Fruit fly (Drosophila melanogaster) whole organism, embryonic: ENCODE measurements around the gene CG8034.

Experiments
- Awh ChIP-seq: fragments of 200-800 bp; sonication (Bioruptor generic); IDR thresholded peaks from 2 replicates; pipeline ENCODE4, ENCODE4 v1.3.6; 2022; ENCODE audit warnings: missing biosample characterization, missing genetic modification characterization
- Bdp1 ChIP-seq: fragments of 200-800 bp; sonication (Bioruptor generic); optimal IDR thresholded peaks from 3 replicates; lab custom pipeline; 2016; ENCODE audit warnings: missing biosample characterization, missing genetic modification characterization
- CG10274 ChIP-seq: fragments of 200-800 bp; sonication (Bioruptor generic); optimal IDR thresholded peaks from 3 replicates; lab custom pipeline; 2017; ENCODE audit warnings: missing biosample characterization, mild to moderate bottlenecking, missing genetic modification characterization
- CG11723 ChIP-seq: fragments of 200-800 bp; sonication (Bioruptor generic); optimal IDR thresholded peaks from 2 replicates; lab custom pipeline; 2017; ENCODE audit warnings: missing biosample characterization, mild to moderate bottlenecking, missing genetic modification characterization
- CG12155 ChIP-seq: fragments of 200-800 bp; sonication (Bioruptor generic); optimal IDR thresholded peaks from 3 replicates; lab custom pipeline; 2016; ENCODE audit warnings: missing biosample characterization, missing genetic modification characterization
- CG12769 ChIP-seq: fragments of 200-800 bp; sonication (Bioruptor generic); optimal IDR thresholded peaks from 2 replicates; lab custom pipeline; 2019; ENCODE audit warnings: missing biosample characterization, mild to moderate bottlenecking, missing genetic modification characterization, moderate library complexity
- CG14014 ChIP-seq: fragments of 200-800 bp; sonication (Bioruptor generic); IDR thresholded peaks from 2 replicates; pipeline ENCODE4 v1.3.6; 2022; ENCODE audit warnings: missing biosample characterization, missing genetic modification characterization
- CG14441 ChIP-seq: fragments of 200-800 bp; sonication (Bioruptor generic); IDR thresholded peaks from 2 replicates; pipeline ENCODE4 v1.3.6; 2022; ENCODE audit warnings: missing biosample characterization, missing genetic modification characterization
- CG14710 ChIP-seq: fragments of 200-800 bp; sonication (Bioruptor generic); optimal IDR thresholded peaks from 3 replicates; lab custom pipeline; 2019; ENCODE audit warnings: missing biosample characterization, mild to moderate bottlenecking, missing genetic modification characterization, moderate library complexity
- CG17186 ChIP-seq: fragments of 200-800 bp; sonication (Bioruptor generic); optimal IDR thresholded peaks from 3 replicates; lab custom pipeline; 2017; ENCODE audit warnings: missing biosample characterization, missing genetic modification reagents, missing genetic modification characterization
- CG17568 ChIP-seq: fragments of 200-800 bp; sonication (Bioruptor generic); optimal IDR thresholded peaks from 2 replicates; lab custom pipeline; 2018; ENCODE audit warnings: missing biosample characterization, mild to moderate bottlenecking, missing genetic modification characterization, moderate library complexity
- CG3281 ChIP-seq: fragments of 200-800 bp; sonication (Bioruptor generic); optimal IDR thresholded peaks from 3 replicates; lab custom pipeline; 2017; ENCODE audit warnings: missing biosample characterization, mild to moderate bottlenecking, missing genetic modification characterization
- CG3995 ChIP-seq: fragments of 200-800 bp; sonication (Bioruptor generic); optimal IDR thresholded peaks from 3 replicates; lab custom pipeline; 2016; ENCODE audit warnings: missing biosample characterization, missing genetic modification characterization
- CG4424 ChIP-seq: fragments of 200-800 bp; sonication (Bioruptor generic); optimal IDR thresholded peaks from 3 replicates; lab custom pipeline; 2016; ENCODE audit warnings: missing biosample characterization, missing genetic modification characterization
- CG4854 ChIP-seq: fragments of 200-800 bp; sonication (Bioruptor generic); optimal IDR thresholded peaks from 2 replicates; lab custom pipeline; 2016; ENCODE audit warnings: missing biosample characterization, missing genetic modification characterization, inconsistent platforms
- CG7987 ChIP-seq: fragments of 200-800 bp; sonication (Bioruptor generic); optimal IDR thresholded peaks from 2 replicates; lab custom pipeline; 2018; ENCODE audit warnings: missing biosample characterization, mild to moderate bottlenecking, missing genetic modification characterization, moderate library complexity
- CG9609 ChIP-seq: fragments of 200-800 bp; sonication (Bioruptor generic); optimal IDR thresholded peaks from 3 replicates; lab custom pipeline; 2016; ENCODE audit warnings: missing biosample characterization, missing genetic modification characterization
- Doc3 ChIP-seq: fragments of 200-800 bp; sonication (Bioruptor generic); IDR thresholded peaks from 3 replicates; pipeline ENCODE4 v1.3.6; 2022; ENCODE audit warnings: missing biosample characterization, missing genetic modification characterization; ENCODE audit not compliant: partially characterized antibody
- HLH4C ChIP-seq: fragments of 200-800 bp; sonication (Bioruptor generic); IDR thresholded peaks from 3 replicates; pipeline ENCODE4 v1.3.6; 2022; ENCODE audit warnings: missing biosample characterization, missing genetic modification characterization; ENCODE audit not compliant: partially characterized antibody
- Hand ChIP-seq: fragments of 200-800 bp; sonication (Bioruptor generic); optimal IDR thresholded peaks from 2 replicates; lab custom pipeline; 2017; ENCODE audit warnings: mild to moderate bottlenecking, missing biosample characterization, missing genetic modification reagents, missing genetic modification characterization
- Hr39 ChIP-seq: fragments of >200 bp; optimal IDR thresholded peaks from 2 replicates; lab custom pipeline; 2017
- Kr ChIP-seq: fragments of 200-800 bp; sonication (Bioruptor generic); optimal IDR thresholded peaks from 2 replicates; lab custom pipeline; 2017; ENCODE audit warnings: missing biosample characterization, mild to moderate bottlenecking, missing genetic modification characterization
- Neu2 ChIP-seq: fragments of 200-800 bp; sonication (Bioruptor generic); optimal IDR thresholded peaks from 3 replicates; lab custom pipeline; 2016; ENCODE audit warnings: missing biosample characterization, missing genetic modification characterization, borderline replicate concordance
- Oaz ChIP-seq: fragments of 200-800 bp; sonication (Bioruptor generic); IDR thresholded peaks from 2 replicates; pipeline ENCODE4 v1.3.6; 2022; ENCODE audit warnings: missing biosample characterization, missing genetic modification characterization
- Oli ChIP-seq: fragments of 200-800 bp; sonication (Bioruptor generic); optimal IDR thresholded peaks from 2 replicates; lab custom pipeline; 2018; ENCODE audit warnings: missing biosample characterization, mild to moderate bottlenecking, missing genetic modification characterization, moderate library complexity
- Scr ChIP-seq: fragments of 200-800 bp; sonication (Bioruptor generic); IDR thresholded peaks from 2 replicates; pipeline ENCODE4 v1.3.6; 2022; ENCODE audit warnings: missing biosample characterization, missing genetic modification characterization; ENCODE audit not compliant: partially characterized antibody
- Sox102F ChIP-seq: fragments of 200-800 bp; sonication (Bioruptor generic); optimal IDR thresholded peaks from 2 replicates; lab custom pipeline; 2018; ENCODE audit warnings: missing biosample characterization, mild to moderate bottlenecking, missing genetic modification characterization, moderate library complexity
- Trl ChIP-seq, 3 experiments: fragments of >200 bp in 2 of 3; fragments of 200-800 bp in 1 of 3; sonication (Bioruptor generic) in 1 of 3; optimal IDR thresholded peaks; 2 replicates in 1 of 3; 3 replicates in 2 of 3; lab custom pipeline; 2016 to 2017; ENCODE audit warnings: missing biosample characterization in 1 of 3, missing genetic modification characterization in 1 of 3
- YL-1 ChIP-seq: fragments of 200-800 bp; sonication (Bioruptor generic); optimal IDR thresholded peaks from 3 replicates; lab custom pipeline; 2017; ENCODE audit warnings: missing biosample characterization, mild to moderate bottlenecking, missing genetic modification characterization
- ab ChIP-seq: fragments of 200-800 bp; sonication (Bioruptor generic); optimal IDR thresholded peaks from 2 replicates; lab custom pipeline; 2016; ENCODE audit warnings: missing biosample characterization, missing genetic modification characterization
- amos ChIP-seq: fragments of 200-800 bp; sonication (Bioruptor generic); IDR thresholded peaks from 2 replicates; pipeline ENCODE4 v1.3.6; 2022; ENCODE audit warnings: missing biosample characterization, missing genetic modification characterization; ENCODE audit not compliant: partially characterized antibody
- btn ChIP-seq: fragments of 200-800 bp; sonication (Bioruptor generic); optimal IDR thresholded peaks from 2 replicates; lab custom pipeline; 2016; ENCODE audit warnings: missing biosample characterization, missing genetic modification characterization
- danr ChIP-seq: fragments of 200-800 bp; sonication (Bioruptor generic); IDR thresholded peaks from 2 replicates; pipeline ENCODE4 v1.3.6; 2022; ENCODE audit warnings: missing biosample characterization, missing genetic modification characterization
- dimm ChIP-seq: fragments of 200-800 bp; sonication (Bioruptor generic); IDR thresholded peaks from 2 replicates; pipeline ENCODE4 v1.3.6; 2022; ENCODE audit warnings: missing biosample characterization, missing genetic modification characterization
- ken ChIP-seq: fragments of 200-800 bp; sonication (Bioruptor generic); IDR thresholded peaks from 3 replicates; pipeline ENCODE4 v1.3.6; 2022; ENCODE audit warnings: missing biosample characterization, missing genetic modification characterization
- knrl ChIP-seq: fragments of 200-800 bp; sonication (Bioruptor generic); IDR thresholded peaks from 3 replicates; pipeline ENCODE4 v1.3.6; 2022; ENCODE audit warnings: missing biosample characterization, missing genetic modification characterization; ENCODE audit not compliant: partially characterized antibody
- lilli ChIP-seq: fragments of 200-800 bp; sonication (Bioruptor generic); optimal IDR thresholded peaks from 3 replicates; lab custom pipeline; 2016; ENCODE audit warnings: missing biosample characterization, missing genetic modification characterization
- odd ChIP-seq: fragments of 200-800 bp; sonication (Bioruptor generic); optimal IDR thresholded peaks from 2 replicates; lab custom pipeline; 2017; ENCODE audit warnings: missing biosample characterization, mild to moderate bottlenecking, missing genetic modification characterization
- otp ChIP-seq: fragments of 200-800 bp; sonication (Bioruptor generic); IDR thresholded peaks from 3 replicates; pipeline ENCODE4, ENCODE4 v1.3.6; 2022; ENCODE audit warnings: missing biosample characterization, missing genetic modification characterization
- pros ChIP-seq: fragments of 200-800 bp; sonication (Bioruptor generic); optimal IDR thresholded peaks from 3 replicates; lab custom pipeline; 2019; ENCODE audit warnings: missing biosample characterization, mild to moderate bottlenecking, missing genetic modification characterization, moderate library complexity
- sens ChIP-seq: fragments of 200-800 bp; sonication (Bioruptor generic); peaks from one replicate; lab custom pipeline; 2016; ENCODE audit warnings: missing biosample characterization, missing genetic modification characterization
- sens-2 ChIP-seq: fragments of 200-800 bp; sonication (Bioruptor generic); IDR thresholded peaks from 2 replicates; pipeline ENCODE4 v1.3.6; 2022; ENCODE audit warnings: missing biosample characterization, missing genetic modification characterization
- shn ChIP-seq: fragments of 200-800 bp; sonication (Bioruptor generic); optimal IDR thresholded peaks from 3 replicates; lab custom pipeline; 2016; ENCODE audit warnings: missing biosample characterization, missing genetic modification characterization
- slou ChIP-seq: fragments of 200-800 bp; sonication (Bioruptor generic); optimal IDR thresholded peaks from 3 replicates; lab custom pipeline; 2016; ENCODE audit warnings: missing biosample characterization, missing genetic modification characterization
- stc ChIP-seq: fragments of 200-800 bp; sonication (Bioruptor generic); IDR thresholded peaks from 2 replicates; pipeline ENCODE4 v1.3.6; 2022; ENCODE audit warnings: missing biosample characterization, missing genetic modification characterization
- tgo ChIP-seq: fragments of 200-800 bp; sonication (Bioruptor generic); IDR thresholded peaks from 3 replicates; pipeline ENCODE4 v1.3.6; 2022; ENCODE audit warnings: missing biosample characterization, missing genetic modification characterization
- unpg ChIP-seq: fragments of 200-800 bp; sonication (Bioruptor generic); optimal IDR thresholded peaks from 3 replicates; lab custom pipeline; 2018; ENCODE audit warnings: missing biosample characterization, mild to moderate bottlenecking, missing genetic modification characterization, moderate library complexity
- yki ChIP-seq: fragments of >200 bp; optimal IDR thresholded peaks from 3 replicates; lab custom pipeline; 2018
- zfh1 ChIP-seq: fragments of 200-800 bp; sonication (Bioruptor generic); IDR thresholded peaks from 3 replicates; pipeline ENCODE4 v1.3.6; 2022; ENCODE audit warnings: missing biosample characterization, missing genetic modification characterization

Gene CG8034

DNA sequence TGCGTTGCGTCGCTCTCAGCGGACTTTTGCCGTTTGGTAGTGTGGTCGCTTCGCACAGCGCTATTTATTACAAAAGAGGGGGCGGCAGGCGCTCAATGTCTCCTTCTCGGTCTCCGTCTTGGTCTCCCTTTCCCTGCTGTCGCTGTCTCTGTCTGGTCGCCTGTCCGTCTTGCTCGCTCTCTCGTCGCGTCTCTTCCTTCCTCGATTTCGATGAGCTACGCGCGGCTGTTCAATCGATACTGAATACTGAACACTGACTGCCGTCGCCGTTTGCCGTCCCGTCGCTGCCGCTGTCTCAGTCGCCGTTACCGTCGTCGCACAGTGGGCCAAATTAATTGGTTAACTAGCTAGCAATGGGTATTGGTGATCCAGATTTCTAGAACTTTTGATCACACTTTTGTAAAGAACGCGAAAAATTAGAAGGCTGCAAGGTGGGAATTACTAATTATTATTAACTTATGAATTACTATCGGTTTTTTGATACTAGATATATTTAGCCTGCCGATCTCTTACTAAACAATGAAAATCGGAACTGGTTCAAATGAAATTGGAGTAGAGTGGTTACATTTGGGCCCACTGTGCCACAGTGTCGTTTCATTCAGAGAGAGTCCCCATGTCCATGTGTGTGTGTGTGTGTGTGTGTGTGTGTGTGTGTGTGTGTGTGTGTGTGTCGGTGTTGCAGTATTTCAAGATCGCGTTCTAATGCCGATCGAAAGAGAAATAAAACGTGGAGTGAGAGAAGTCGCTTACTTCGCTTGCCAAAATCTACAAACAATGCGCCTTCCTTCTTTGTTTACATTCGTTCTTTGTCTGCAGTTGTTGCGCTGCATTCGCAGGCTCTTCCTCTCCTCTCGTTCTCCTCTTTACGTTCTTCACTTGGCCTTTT lies at the start of gene CG8034 (continued):
- TF ChIP-seq ken (peak; percentile 85), YL-1 (peak; percentile 82), tgo (peak; percentile 95), unpg (GFP tag; lab: Kevin White, UChicago) (peak; percentile 97), amos (GFP tag; lab: Robert Waterston, UW) (peak; percentile 46; the same call in 1 of the 2 replicates), Scr (GFP tag; lab: Robert Waterston, UW) (peak; percentile 58), Hand (GFP tag; lab: Kevin White, UChicago) (peak; percentile 93), Awh (GFP tag; lab: Robert Waterston, UW) (peak; percentile 90), CG17568 (GFP tag; lab: Kevin White, UChicago) (peak; percentile 94), Kr (peak; percentile 78), CG3995 (GFP tag; lab: Kevin White, UChicago) (peak; percentile 81), shn (GFP tag; lab: Kevin White, UChicago) (peak; percentile 96), slou (GFP tag; lab: Kevin White, UChicago) (peak; percentile 93), CG3281 (GFP tag; lab: Kevin White, UChicago) (peak; percentile 98), knrl (GFP tag; lab: Robert Waterston, UW) (peak; percentile 57), sens-2 (GFP tag; lab: Robert Waterston, UW) (peak; percentile 77), Bdp1 (GFP tag; lab: Kevin White, UChicago) (peak; percentile 91), Doc3 (GFP tag; lab: Robert Waterston, UW) (no peak), CG11723 (peak; percentile 96), pros (GFP tag; lab: Kevin White, UChicago) (peak; percentile 79), Oaz (peak; percentile 89), CG14710 (tag; lab: Kevin White, UChicago) (peak; percentile 96), lilli (peak; percentile 98), CG14441 (GFP tag; lab: Robert Waterston, UW) (peak; percentile 94), CG4424 (GFP tag; lab: Kevin White, UChicago) (peak; percentile 96), CG7987 (peak; percentile 91), otp (GFP tag; lab: Robert Waterston, UW) (peak; percentile 86), Oli (tag; lab: Kevin White, UChicago) (peak; percentile 98), Hr39 (lab: Kevin White, UChicago) (no peak), ab (GFP tag; lab: Kevin White, UChicago) (peak; percentile 84), odd (GFP tag; lab: Kevin White, UChicago) (peak; percentile 96), Trl (optimal IDR thresholded peaks at IDR 0.05; lab: Kevin White, UChicago) (peak; percentile 33 to 90), Trl (GFP tag; optimal IDR thresholded peaks at IDR 0.05; lab: Kevin White, UChicago) (peak; percentile 94), CG10274 (GFP tag; lab: Kevin White, UChicago) (peak; percentile 91), CG17186 (peak; percentile 85), danr (GFP tag; lab: Robert Waterston, UW) (peak; percentile 96), stc (GFP tag; lab: Robert Waterston, UW) (peak; percentile 92), CG12769 (tag; lab: Kevin White, UChicago) (peak; percentile 96), Neu2 (GFP tag; lab: Kevin White, UChicago) (peak; percentile 69), HLH4C (peak; percentile 58; the same call in 2 of the 3 replicates), zfh1 (GFP tag; lab: Robert Waterston, UW) (peak; percentile 95), Sox102F (GFP tag; lab: Kevin White, UChicago) (peak; percentile 95), btn (GFP tag; lab: Kevin White, UChicago) (peak; percentile 82), sens (peak; percentile 99), dimm (GFP tag; lab: Robert Waterston, UW) (peak; percentile 85), yki (lab: Kevin White, UChicago) (no peak), CG12155 (peak; percentile 94), CG9609 (GFP tag; lab: Kevin White, UChicago) (peak; percentile 95), CG14014 (peak; percentile 93), CG4854 (GFP tag; lab: Kevin White, UChicago) (peak; percentile 94)
